Worm (Caenorhabditis elegans): ENCODE data around the gene trpp-3.

trpp-3 gene

ce11 chrIII:9526851-9527250 lies 1.5 kb downstream of the trpp-3 start, which contains the start of gene ZK1098.6:
ZK1098.6 (plus strand) TSS chrIII:9527151.
- TF ChIP-seq Y22D7AL.16 (tag; optimal IDR thresholded peaks at IDR 0.05) = no peak

- no peak for TF ChIP-seq ceh-34 (tag; optimal IDR thresholded peaks at IDR 0.05)
- TF ChIP-seq ceh-48 (tag; optimal IDR thresholded peaks at IDR 0.05) = peak; percentile 76
These were observed 3.5 kb downstream of the trpp-3 start, which contains the start of gene ZK1098.2 for ce11 chrIII:9528824-9529223. ZK1098.2 (plus strand) TSS chrIII:9529159.

ce11 chrIII:9538655-9539155 lies 13.4 kb downstream of the trpp-3 start, which contains the start of gene ZK1098.3:
ZK1098.3 (minus strand) TSS chrIII:9538705.
- TF ChIP-seq Y22D7AL.16 (tag; optimal IDR thresholded peaks at IDR 0.05) (no peak), ceh-48 (tag; optimal IDR thresholded peaks at IDR 0.05) (peak; percentile 84), unc-55 (GFP tag; optimal IDR thresholded peaks at IDR 0.05) (peak; percentile 2)

ce11 chrIII:9542280-9542679 lies 16.9 kb downstream of the trpp-3 start, which contains the start of gene mut-7:
mut-7 (minus strand) TSS chrIII:9542380.
- TF ChIP-seq pax-1 (tag; optimal IDR thresholded peaks at IDR 0.05) (no peak), sdc-2 (tag; optimal IDR thresholded peaks at IDR 0.05) (no peak), mec-3 (tag; optimal IDR thresholded peaks at IDR 0.05; ENCODE audit: borderline replicate concordance) (no peak), fkh-10 (GFP tag; optimal IDR thresholded peaks at IDR 0.05) (no peak), unc-3 (GFP tag; conservative IDR thresholded peaks at IDR 0.05) (no peak), unc-3 (tag; optimal IDR thresholded peaks at IDR 0.05) (no peak), pha-4 (tag; optimal IDR thresholded peaks at IDR 0.05) (no peak), syd-9 (tag; optimal IDR thresholded peaks at IDR 0.05) (no peak), hlh-8 (tag; optimal IDR thresholded peaks at IDR 0.05) (no peak)

ce11 chrIII:9542816-9543215 lies 17.5 kb downstream of the trpp-3 start, which contains the start of gene eif-2Balpha:
eif-2Balpha (plus strand) TSS chrIII:9543119.
- TF ChIP-seq dve-1 (tag; optimal IDR thresholded peaks at IDR 0.05) (no peak), unc-42 (tag; optimal IDR thresholded peaks at IDR 0.05) (peak; percentile 25)

ce11 chrIII:9544125-9544524 lies 18.8 kb downstream of the trpp-3 start, which contains the start of gene ZK1098.9:
ZK1098.9 (plus strand) TSS chrIII:9544425.
- TF ChIP-seq ceh-14 (tag; optimal IDR thresholded peaks at IDR 0.05) (no peak), ceh-31 (tag; optimal IDR thresholded peaks at IDR 0.05) (no peak), ceh-24 (tag; optimal IDR thresholded peaks at IDR 0.05) (no peak), K09A11.1 (tag; optimal IDR thresholded peaks at IDR 0.05; ENCODE audit: insufficient read depth) (no peak), ceh-9 (tag; optimal IDR thresholded peaks at IDR 0.05) (no peak), ama-1 (optimal IDR thresholded peaks at IDR 0.05) (no peak), elt-4 (tag; optimal IDR thresholded peaks at IDR 0.05) (no peak), hlh-13 (GFP tag; optimal IDR thresholded peaks at IDR 0.05) (no peak), hlh-30 (tag; optimal IDR thresholded peaks at IDR 0.05; ENCODE audit: insufficient read depth) (no peak), eyg-1 (tag; optimal IDR thresholded peaks at IDR 0.05) (no peak), pax-1 (tag; optimal IDR thresholded peaks at IDR 0.05) (no peak), unc-55 (GFP tag; optimal IDR thresholded peaks at IDR 0.05) (no peak), fkh-10 (GFP tag; optimal IDR thresholded peaks at IDR 0.05) (no peak), ceh-30 (tag; optimal IDR thresholded peaks at IDR 0.05) (no peak), tbx-2 (tag; optimal IDR thresholded peaks at IDR 0.05) (no peak), ceh-2 (tag; optimal IDR thresholded peaks at IDR 0.05) (no peak), ztf-16 (tag; optimal IDR thresholded peaks at IDR 0.05) (no peak)

ce11 chrIII:9544820-9545219 lies 19.5 kb downstream of the trpp-3 start, which contains the start of gene ZK1098.12:
ZK1098.12 (plus strand) TSS chrIII:9545120.
- TF ChIP-seq lim-6 (tag; optimal IDR thresholded peaks at IDR 0.05) (no peak), ceh-45 (GFP tag; IDR thresholded peaks at IDR 0.05) (no peak), Y22D7AL.16 (tag; optimal IDR thresholded peaks at IDR 0.05) (no peak), nfya-1 (tag; optimal IDR thresholded peaks at IDR 0.05) (no peak), pat-9 (tag; optimal IDR thresholded peaks at IDR 0.05) (no peak)

All from whole organism, late embryonic.